Fruit fly (Drosophila melanogaster) whole organism, prepupa: ENCODE measurements around the gene Ndc1.

Experiments
- CG10631 ChIP-seq: fragments of 200-800 bp; sonication (Bioruptor generic); optimal IDR thresholded peaks from 2 replicates; lab custom pipeline; 2016; ENCODE audit warnings: missing biosample characterization, missing genetic modification characterization
- CG11294 ChIP-seq: fragments of 200-800 bp; sonication (Bioruptor generic); IDR thresholded peaks from 2 replicates; pipeline ENCODE4 v1.3.6; 2022; ENCODE audit warnings: missing biosample characterization, missing genetic modification characterization
- CG11902 ChIP-seq: fragments of 200-800 bp; sonication (Bioruptor generic); optimal IDR thresholded peaks from 3 replicates; lab custom pipeline; 2016; ENCODE audit warnings: missing biosample characterization, missing genetic modification characterization
- CG1621 ChIP-seq: fragments of 200-800 bp; sonication (Bioruptor generic); optimal IDR thresholded peaks from 3 replicates; lab custom pipeline; 2018; ENCODE audit warnings: missing biosample characterization, mild to moderate bottlenecking, missing genetic modification characterization
- CG3032 ChIP-seq: fragments of 200-800 bp; optimal IDR thresholded peaks from 2 replicates; lab custom pipeline; 2019; ENCODE audit warnings: missing biosample characterization, mild to moderate bottlenecking, missing genetic modification characterization, moderate library complexity
- CG31627 ChIP-seq: fragments of 200-800 bp; sonication (Bioruptor generic); optimal IDR thresholded peaks from 3 replicates; lab custom pipeline; 2016; ENCODE audit warnings: missing biosample characterization, missing genetic modification characterization
- CG32006 ChIP-seq: fragments of 200-800 bp; sonication (Bioruptor generic); optimal IDR thresholded peaks from 3 replicates; lab custom pipeline; 2017; ENCODE audit warnings: missing biosample characterization, mild to moderate bottlenecking, missing genetic modification characterization
- CG34406 ChIP-seq: fragments of 200-800 bp; sonication (Bioruptor generic); optimal IDR thresholded peaks from 3 replicates; lab custom pipeline; 2016; ENCODE audit warnings: missing biosample characterization, missing genetic modification characterization
- CG3919 ChIP-seq: fragments of 200-800 bp; sonication (Bioruptor generic); optimal IDR thresholded peaks from 3 replicates; lab custom pipeline; 2016; ENCODE audit warnings: missing biosample characterization, missing genetic modification characterization
- CG4318 ChIP-seq: fragments of 200-800 bp; sonication (Bioruptor generic); optimal IDR thresholded peaks from 3 replicates; lab custom pipeline; 2017; ENCODE audit warnings: missing biosample characterization, mild to moderate bottlenecking, missing genetic modification characterization
- CG6163 ChIP-seq: fragments of 200-800 bp; sonication (Bioruptor generic); IDR thresholded peaks from 3 replicates; pipeline ENCODE4 v1.3.6; 2022; ENCODE audit warnings: missing biosample characterization, missing genetic modification characterization
- CG6276 ChIP-seq: fragments of 200-800 bp; sonication (Bioruptor generic); optimal IDR thresholded peaks from 2 replicates; lab custom pipeline; 2017; ENCODE audit warnings: missing biosample characterization, mild to moderate bottlenecking, missing genetic modification characterization
- CG6792 ChIP-seq: fragments of 200-800 bp; sonication (Bioruptor generic); optimal IDR thresholded peaks from 3 replicates; lab custom pipeline; 2016; ENCODE audit warnings: missing biosample characterization, missing genetic modification characterization
- CG6854 ChIP-seq: fragments of 200-800 bp; sonication (Bioruptor generic); optimal IDR thresholded peaks from 2 replicates; lab custom pipeline; 2017; ENCODE audit warnings: missing biosample characterization, mild to moderate bottlenecking, missing genetic modification characterization
- CG8119 ChIP-seq: fragments of 200-800 bp; sonication (Bioruptor generic); IDR thresholded peaks from 3 replicates; pipeline ENCODE4 v1.3.6; 2022; ENCODE audit warnings: missing biosample characterization, missing genetic modification characterization
- CG8319 ChIP-seq: fragments of 200-800 bp; sonication (Bioruptor generic); optimal IDR thresholded peaks from 3 replicates; lab custom pipeline; 2016; ENCODE audit warnings: missing biosample characterization, missing genetic modification characterization
- CG8632 ChIP-seq: fragments of 200-800 bp; sonication (Bioruptor generic); optimal IDR thresholded peaks from 3 replicates; lab custom pipeline; 2016; ENCODE audit warnings: missing biosample characterization, missing genetic modification characterization
- Eip75B ChIP-seq: fragments of 200-800 bp; sonication (Bioruptor generic); optimal IDR thresholded peaks from 3 replicates; lab custom pipeline; 2016; ENCODE audit warnings: missing biosample characterization, missing genetic modification characterization
- Eip78C ChIP-seq: fragments of 200-800 bp; sonication (Bioruptor generic); peaks from one replicate; lab custom pipeline; 2016; ENCODE audit warnings: missing biosample characterization, missing genetic modification characterization
- Eip93F ChIP-seq: fragments of 200-800 bp; sonication (Bioruptor generic); optimal IDR thresholded peaks from 2 replicates; lab custom pipeline; 2016; ENCODE audit warnings: missing biosample characterization, mild to moderate bottlenecking, missing genetic modification characterization
- Ets21C ChIP-seq: fragments of 200-800 bp; sonication (Bioruptor generic); optimal IDR thresholded peaks from 3 replicates; lab custom pipeline; 2016; ENCODE audit warnings: missing biosample characterization, missing genetic modification characterization
- Ets96B ChIP-seq: fragments of 200-800 bp; optimal IDR thresholded peaks from 2 replicates; lab custom pipeline; 2019; ENCODE audit warnings: missing biosample characterization, mild to moderate bottlenecking, missing genetic modification characterization, moderate library complexity
- Gug ChIP-seq: fragments of 200-800 bp; sonication (Bioruptor generic); IDR thresholded peaks from 2 replicates; pipeline ENCODE4 v1.3.6; 2022; ENCODE audit warnings: missing biosample characterization, missing genetic modification characterization
- Hr38 ChIP-seq: sonication (Bioruptor generic); optimal IDR thresholded peaks from 2 replicates; lab custom pipeline; 2016; ENCODE audit warnings: missing biosample characterization, missing genetic modification characterization
- Hr39 ChIP-seq: fragments of 200-800 bp; sonication (Bioruptor generic); optimal IDR thresholded peaks from 2 replicates; lab custom pipeline; 2016; ENCODE audit warnings: missing biosample characterization, missing genetic modification characterization
- Hr4 ChIP-seq: fragments of 200-800 bp; sonication (Bioruptor generic); optimal IDR thresholded peaks from 3 replicates; lab custom pipeline; 2016; ENCODE audit warnings: missing biosample characterization, missing genetic modification characterization
- Met ChIP-seq: fragments of 200-800 bp; sonication (Bioruptor generic); optimal IDR thresholded peaks from 3 replicates; lab custom pipeline; 2016; ENCODE audit warnings: missing biosample characterization, missing genetic modification characterization
- OdsH ChIP-seq: fragments of 200-800 bp; sonication (Bioruptor generic); optimal IDR thresholded peaks from 3 replicates; lab custom pipeline; 2016; ENCODE audit warnings: missing biosample characterization, missing genetic modification characterization
- Smox ChIP-seq: fragments of 200-800 bp; sonication (Bioruptor generic); optimal IDR thresholded peaks from 3 replicates; lab custom pipeline; 2016; ENCODE audit warnings: missing biosample characterization, missing genetic modification characterization
- Sox102F ChIP-seq: fragments of 200-800 bp; sonication (Bioruptor generic); optimal IDR thresholded peaks from 2 replicates; lab custom pipeline; 2016; ENCODE audit warnings: missing biosample characterization, mild to moderate bottlenecking, missing genetic modification characterization
- Sox15 ChIP-seq: fragments of 200-800 bp; sonication (Bioruptor generic); optimal IDR thresholded peaks from 3 replicates; lab custom pipeline; 2016; ENCODE audit warnings: missing biosample characterization, missing genetic modification characterization
- achi ChIP-seq: fragments of 200-800 bp; sonication (Bioruptor generic); optimal IDR thresholded peaks from 3 replicates; lab custom pipeline; 2016; ENCODE audit warnings: missing biosample characterization, missing genetic modification characterization
- cyc ChIP-seq: fragments of 200-800 bp; sonication (Bioruptor generic); optimal IDR thresholded peaks from 3 replicates; lab custom pipeline; 2016; ENCODE audit warnings: missing biosample characterization, missing genetic modification characterization
- dac ChIP-seq: fragments of 200-800 bp; sonication (Bioruptor generic); optimal IDR thresholded peaks from 2 replicates; lab custom pipeline; 2017; ENCODE audit warnings: missing biosample characterization, mild to moderate bottlenecking, missing genetic modification characterization
- dsx ChIP-seq: fragments of 200-800 bp; optimal IDR thresholded peaks from 3 replicates; lab custom pipeline; 2019; ENCODE audit warnings: missing biosample characterization, mild to moderate bottlenecking, missing genetic modification characterization, moderate library complexity; ENCODE audit not compliant: poor library complexity, severe bottlenecking
- eg ChIP-seq: fragments of 200-800 bp; sonication (Bioruptor generic); IDR thresholded peaks from 3 replicates; pipeline ENCODE4 v1.3.6; 2022; ENCODE audit warnings: missing biosample characterization, missing genetic modification characterization
- esn ChIP-seq: fragments of 200-800 bp; sonication (Bioruptor generic); optimal IDR thresholded peaks from 2 replicates; lab custom pipeline; 2016; ENCODE audit warnings: missing biosample characterization, mild to moderate bottlenecking, missing genetic modification characterization, moderate library complexity
- fd85E ChIP-seq: fragments of 200-800 bp; sonication (Bioruptor generic); optimal IDR thresholded peaks from 3 replicates; lab custom pipeline; 2016; ENCODE audit warnings: missing biosample characterization, missing genetic modification characterization
- fkh ChIP-seq: fragments of 200-800 bp; sonication (Bioruptor generic); optimal IDR thresholded peaks from 3 replicates; lab custom pipeline; 2017; ENCODE audit warnings: missing biosample characterization, mild to moderate bottlenecking, missing genetic modification characterization, moderate library complexity
- lz ChIP-seq: fragments of 200-800 bp; sonication (Bioruptor generic); optimal IDR thresholded peaks from 3 replicates; lab custom pipeline; 2016; ENCODE audit warnings: missing biosample characterization, missing genetic modification characterization
- net ChIP-seq: fragments of 200-800 bp; sonication (Bioruptor generic); optimal IDR thresholded peaks from 3 replicates; lab custom pipeline; 2016; ENCODE audit warnings: missing biosample characterization, missing genetic modification characterization
- pdm3 ChIP-seq: fragments of 200-800 bp; sonication (Bioruptor generic); optimal IDR thresholded peaks from 3 replicates; lab custom pipeline; 2016; ENCODE audit warnings: missing biosample characterization, missing genetic modification characterization
- salr ChIP-seq, 2 experiments: fragments of 200-800 bp; sonication (Bioruptor generic); optimal IDR thresholded peaks; 3 replicates each; lab custom pipeline; 2016 to 2018; ENCODE audit warnings: missing biosample characterization in 2 of 2, missing genetic modification characterization in 2 of 2, mild to moderate bottlenecking in 1 of 2
- spab ChIP-seq: fragments of 200-800 bp; sonication (Bioruptor generic); optimal IDR thresholded peaks from 2 replicates; lab custom pipeline; 2017; ENCODE audit warnings: missing biosample characterization, mild to moderate bottlenecking, missing genetic modification characterization, missing genetic modification reagents
- ss ChIP-seq, 2 experiments: fragments of 200-800 bp; sonication (Bioruptor generic); optimal IDR thresholded peaks; 2 replicates in 1 of 2; 3 replicates in 1 of 2; lab custom pipeline; 2017 to 2018; ENCODE audit warnings: mild to moderate bottlenecking in 2 of 2, missing biosample characterization in 2 of 2, missing genetic modification characterization in 2 of 2, moderate library complexity in 1 of 2
- svp ChIP-seq: fragments of 200-800 bp; sonication (Bioruptor generic); peaks from one replicate; lab custom pipeline; 2016; ENCODE audit warnings: missing biosample characterization, missing genetic modification characterization
- topi ChIP-seq: fragments of 200-800 bp; sonication (Bioruptor generic); optimal IDR thresholded peaks from 3 replicates; lab custom pipeline; 2016; ENCODE audit warnings: missing biosample characterization, missing genetic modification characterization
- vri ChIP-seq: fragments of 200-800 bp; sonication (Bioruptor generic); optimal IDR thresholded peaks from 3 replicates; lab custom pipeline; 2016; ENCODE audit warnings: missing biosample characterization, mild to moderate bottlenecking, missing genetic modification characterization

Gene Ndc1

dm6 chr3R:23915042-23915428 lies 9.2 kb upstream of the Ndc1 start (continued):
- TF ChIP-seq CG6792 (GFP tag; lab: Kevin White, UChicago) (peak; percentile 97), CG32006 (GFP tag; lab: Kevin White, UChicago) (peak; percentile 71), CG3032 (tag; lab: Kevin White, UChicago) (peak; percentile 97), CG11294 (GFP tag; lab: Robert Waterston, UW) (peak; percentile 32; the same call in 1 of the 2 replicates), CG3919 (GFP tag; lab: Kevin White, UChicago) (peak; percentile 97), vri (GFP tag; lab: Kevin White, UChicago) (peak; percentile 91), Sox102F (peak; percentile 94), fkh (GFP tag; lab: Kevin White, UChicago) (no peak), CG34406 (GFP tag; lab: Kevin White, UChicago) (peak; percentile 97), CG8119 (peak; percentile 77), CG11902 (GFP tag; lab: Kevin White, UChicago) (peak; percentile 94), dac (GFP tag; lab: Kevin White, UChicago) (peak; percentile 21), CG8319 (GFP tag; lab: Kevin White, UChicago) (peak; percentile 94), CG4318 (peak; percentile 14), Gug (GFP tag; lab: Robert Waterston, UW) (peak; percentile 64), Eip75B (GFP tag; lab: Kevin White, UChicago) (peak; percentile 97), Sox15 (GFP tag; lab: Kevin White, UChicago) (peak; percentile 95), ss (GFP tag; optimal IDR thresholded peaks at IDR 0.05; lab: Kevin White, UChicago) (peak; percentile 88 to 97), svp (GFP tag; lab: Kevin White, UChicago) (peak; percentile 99), topi (GFP tag; lab: Kevin White, UChicago) (peak; percentile 96), net (GFP tag; lab: Kevin White, UChicago) (peak; percentile 95), dsx (GFP tag; lab: Kevin White, UChicago) (peak; percentile 95), salr (GFP tag; optimal IDR thresholded peaks at IDR 0.05; lab: Kevin White, UChicago) (peak; percentile 82 to 95), achi (GFP tag; lab: Kevin White, UChicago) (peak; percentile 94), pdm3 (GFP tag; lab: Kevin White, UChicago) (peak; percentile 95), esn (GFP tag; lab: Kevin White, UChicago) (peak; percentile 98), CG6854 (peak; percentile 56), Ets21C (GFP tag; lab: Kevin White, UChicago) (peak; percentile 88), Hr4 (GFP tag; lab: Kevin White, UChicago) (peak; percentile 63), CG1621 (peak; percentile 95), cyc (GFP tag; lab: Kevin White, UChicago) (peak; percentile 94), OdsH (GFP tag; lab: Kevin White, UChicago) (peak; percentile 96), eg (peak; percentile 57; the same call in 2 of the 3 replicates), Hr39 (GFP tag; lab: Kevin White, UChicago) (peak; percentile 91), CG8632 (GFP tag; lab: Kevin White, UChicago) (peak; percentile 98), Smox (GFP tag; lab: Kevin White, UChicago) (peak; percentile 94), Hr38 (GFP tag; lab: Kevin White, UChicago) (no peak), CG31627 (GFP tag; lab: Kevin White, UChicago) (peak; percentile 92), Met (GFP tag; lab: Kevin White, UChicago) (peak; percentile 97), CG6163 (GFP tag; lab: Robert Waterston, UW) (peak; percentile 95), fd85E (peak; percentile 87)

dm6 chr3R:23915967-23916366 lies 8.2 kb upstream of the Ndc1 start:
- peak; percentile 91 for TF ChIP-seq Sox102F
- peak; percentile 87 for TF ChIP-seq CG31627 (GFP tag; lab: Kevin White, UChicago)
- TF ChIP-seq pdm3 (GFP tag; lab: Kevin White, UChicago), result peak; percentile 88
- peak; percentile 79 for TF ChIP-seq Ets21C (GFP tag; lab: Kevin White, UChicago)
- TF ChIP-seq Sox15 (GFP tag; lab: Kevin White, UChicago), result peak; percentile 80
- TF ChIP-seq spab, result peak; percentile 88
- TF ChIP-seq CG32006 (GFP tag; lab: Kevin White, UChicago), result peak; percentile 77
- peak; percentile 93 for TF ChIP-seq Met (GFP tag; lab: Kevin White, UChicago)
- TF ChIP-seq Ets96B (tag; lab: Kevin White, UChicago), result peak; percentile 91
- TF ChIP-seq salr (GFP tag; optimal IDR thresholded peaks at IDR 0.05; lab: Kevin White, UChicago), result peak; percentile 78 to 83
- TF ChIP-seq CG34406 (GFP tag; lab: Kevin White, UChicago), result peak; percentile 86
- TF ChIP-seq OdsH (GFP tag; lab: Kevin White, UChicago), result peak; percentile 87
- peak; percentile 27 for TF ChIP-seq CG6276 (GFP tag; lab: Kevin White, UChicago)
- no peak for TF ChIP-seq Hr38 (GFP tag; lab: Kevin White, UChicago)
- peak; percentile 44 for TF ChIP-seq Eip93F (GFP tag; lab: Kevin White, UChicago)
- no peak for TF ChIP-seq Gug (GFP tag; lab: Robert Waterston, UW)
- TF ChIP-seq svp (GFP tag; lab: Kevin White, UChicago), result peak; percentile 94
- TF ChIP-seq Eip78C (GFP tag; lab: Kevin White, UChicago), result peak; percentile 97
- TF ChIP-seq Eip75B (GFP tag; lab: Kevin White, UChicago), result peak; percentile 90
- peak; percentile 89 for TF ChIP-seq CG6163 (GFP tag; lab: Robert Waterston, UW)
- TF ChIP-seq CG6792 (GFP tag; lab: Kevin White, UChicago), result peak; percentile 90
- peak; percentile 91 for TF ChIP-seq topi (GFP tag; lab: Kevin White, UChicago)
- peak; percentile 89 for TF ChIP-seq Hr39 (GFP tag; lab: Kevin White, UChicago)
- peak; percentile 90 for TF ChIP-seq lz (GFP tag; lab: Kevin White, UChicago)
- peak; percentile 89 for TF ChIP-seq CG10631
- TF ChIP-seq CG8119, result peak; percentile 76
